Fruit fly (Drosophila melanogaster) whole organism, embryonic: Measurements from ENCODE around the gene pyd.

Experiments
- Aef1 ChIP-seq: fragments of 200-800 bp; sonication (Bioruptor generic); IDR thresholded peaks from 3 replicates; pipeline ENCODE4 v1.3.6; 2022; ENCODE audit warnings: missing biosample characterization, missing genetic modification characterization
- Bdp1 ChIP-seq: fragments of 200-800 bp; sonication (Bioruptor generic); optimal IDR thresholded peaks from 3 replicates; lab custom pipeline; 2016; ENCODE audit warnings: missing biosample characterization, missing genetic modification characterization
- C15 ChIP-seq: fragments of 200-800 bp; sonication (Bioruptor generic); IDR thresholded peaks from 3 replicates; pipeline ENCODE4 v1.3.6; 2022; ENCODE audit warnings: missing biosample characterization, missing genetic modification characterization
- CG10267 ChIP-seq: fragments of 200-800 bp; sonication (Bioruptor generic); optimal IDR thresholded peaks from 2 replicates; lab custom pipeline; 2018; ENCODE audit warnings: missing biosample characterization, mild to moderate bottlenecking, missing genetic modification characterization, moderate library complexity
- CG10321 ChIP-seq: fragments of 200-800 bp; sonication (Bioruptor generic); IDR thresholded peaks from 2 replicates; pipeline ENCODE4 v1.3.6; 2022; ENCODE audit warnings: missing biosample characterization, missing genetic modification characterization
- CG10543 ChIP-seq: fragments of 200-800 bp; sonication (Bioruptor generic); optimal IDR thresholded peaks from 3 replicates; lab custom pipeline; 2017; ENCODE audit warnings: missing biosample characterization, mild to moderate bottlenecking, missing genetic modification characterization, moderate library complexity
- CG11695 ChIP-seq: fragments of 200-800 bp; sonication (Bioruptor generic); IDR thresholded peaks from 3 replicates; pipeline ENCODE4 v1.3.6; 2022; ENCODE audit warnings: missing biosample characterization, missing genetic modification characterization
- CG12299 ChIP-seq: fragments of 200-800 bp; sonication (Bioruptor generic); optimal IDR thresholded peaks from 2 replicates; lab custom pipeline; 2018; ENCODE audit warnings: missing biosample characterization, mild to moderate bottlenecking, missing genetic modification characterization
- CG12769 ChIP-seq: fragments of 200-800 bp; sonication (Bioruptor generic); optimal IDR thresholded peaks from 2 replicates; lab custom pipeline; 2019; ENCODE audit warnings: missing biosample characterization, mild to moderate bottlenecking, missing genetic modification characterization, moderate library complexity
- CG13624 ChIP-seq: fragments of 200-800 bp; sonication (Bioruptor generic); optimal IDR thresholded peaks from 2 replicates; lab custom pipeline; 2016; ENCODE audit warnings: missing biosample characterization, missing genetic modification characterization
- CG15073 ChIP-seq: fragments of 200-800 bp; sonication (Bioruptor generic); optimal IDR thresholded peaks from 2 replicates; lab custom pipeline; 2016; ENCODE audit warnings: missing biosample characterization, missing genetic modification characterization
- CG15696 ChIP-seq: fragments of 200-800 bp; sonication (Bioruptor generic); optimal IDR thresholded peaks from 2 replicates; lab custom pipeline; 2019; ENCODE audit warnings: missing biosample characterization, mild to moderate bottlenecking, missing genetic modification characterization, moderate library complexity
- CG16815 ChIP-seq: fragments of 200-800 bp; sonication (Bioruptor generic); optimal IDR thresholded peaks from 3 replicates; lab custom pipeline; 2017; ENCODE audit warnings: missing biosample characterization, mild to moderate bottlenecking, missing genetic modification characterization
- CG17612 ChIP-seq: fragments of 200-800 bp; sonication (Bioruptor generic); IDR thresholded peaks from 2 replicates; pipeline ENCODE4 v1.3.6; 2022; ENCODE audit warnings: missing biosample characterization, missing genetic modification characterization
- CG18599 ChIP-seq: fragments of 200-800 bp; sonication (Bioruptor generic); optimal IDR thresholded peaks from 3 replicates; lab custom pipeline; 2017; ENCODE audit warnings: missing biosample characterization, missing genetic modification characterization, mild to moderate bottlenecking, moderate library complexity, missing genetic modification reagents
- CG30020 ChIP-seq: fragments of 200-800 bp; optimal IDR thresholded peaks from 2 replicates; lab custom pipeline; 2019; ENCODE audit warnings: missing biosample characterization, mild to moderate bottlenecking, missing genetic modification characterization, moderate library complexity
- CG30403 ChIP-seq: fragments of 200-800 bp; sonication (Bioruptor generic); optimal IDR thresholded peaks from 3 replicates; lab custom pipeline; 2016; ENCODE audit warnings: missing biosample characterization, missing genetic modification characterization
- CG4707 ChIP-seq: fragments of 200-800 bp; sonication (Bioruptor generic); optimal IDR thresholded peaks from 2 replicates; lab custom pipeline; 2018; ENCODE audit warnings: missing biosample characterization, mild to moderate bottlenecking, missing genetic modification characterization, moderate library complexity
- CG7357 ChIP-seq: fragments of 200-800 bp; sonication (Bioruptor generic); IDR thresholded peaks from 3 replicates; pipeline ENCODE4 v1.3.6; 2022; ENCODE audit warnings: missing biosample characterization, missing genetic modification characterization
- CG7839 ChIP-seq: fragments of 200-800 bp; sonication (Bioruptor generic); optimal IDR thresholded peaks from 3 replicates; lab custom pipeline; 2018; ENCODE audit warnings: missing biosample characterization, mild to moderate bottlenecking, missing genetic modification characterization, moderate library complexity
- CG7963 ChIP-seq: fragments of 200-800 bp; sonication (Bioruptor generic); IDR thresholded peaks from 3 replicates; pipeline ENCODE4 v1.3.6; 2022; ENCODE audit warnings: missing biosample characterization, missing genetic modification characterization; ENCODE audit not compliant: partially characterized antibody
- CG8290 ChIP-seq, 3 experiments: fragments of 200-800 bp; sonication (Bioruptor generic); optimal IDR thresholded peaks; 2 replicates each; lab custom pipeline; 2016 to 2019; ENCODE audit warnings: missing biosample characterization in 3 of 3, missing genetic modification characterization in 3 of 3, mild to moderate bottlenecking in 2 of 3, moderate library complexity in 1 of 3
- CG8765 ChIP-seq: fragments of 200-800 bp; sonication (Bioruptor generic); IDR thresholded peaks from 2 replicates; pipeline ENCODE4 v1.3.6; 2022; ENCODE audit warnings: missing biosample characterization, missing genetic modification characterization
- CG9215 ChIP-seq: fragments of 200-800 bp; sonication (Bioruptor generic); IDR thresholded peaks from 2 replicates; pipeline ENCODE4 v1.3.6; 2022; ENCODE audit warnings: missing biosample characterization, missing genetic modification characterization
- CrebB ChIP-seq: fragments of 200-800 bp; sonication (Bioruptor generic); optimal IDR thresholded peaks from 3 replicates; lab custom pipeline; 2018; ENCODE audit warnings: missing biosample characterization, mild to moderate bottlenecking, missing genetic modification characterization
- Doc3 ChIP-seq: fragments of 200-800 bp; sonication (Bioruptor generic); IDR thresholded peaks from 3 replicates; pipeline ENCODE4 v1.3.6; 2022; ENCODE audit warnings: missing biosample characterization, missing genetic modification characterization; ENCODE audit not compliant: partially characterized antibody
- E2f2 ChIP-seq: fragments of 200-800 bp; sonication (Bioruptor generic); IDR thresholded peaks from 2 replicates; pipeline ENCODE4 v1.3.6; 2022; ENCODE audit warnings: missing biosample characterization, missing genetic modification characterization
- Fer3 ChIP-seq: fragments of 200-800 bp; sonication (Bioruptor generic); optimal IDR thresholded peaks from 2 replicates; lab custom pipeline; 2018; ENCODE audit warnings: missing biosample characterization, mild to moderate bottlenecking, missing genetic modification characterization, moderate library complexity
- MBD-R2 ChIP-seq: fragments of 200-800 bp; sonication (Bioruptor generic); IDR thresholded peaks from 2 replicates; pipeline ENCODE4 v1.3.6; 2022; ENCODE audit warnings: missing biosample characterization, missing genetic modification characterization
- Med ChIP-seq: fragments of 200-800 bp; sonication (Bioruptor generic); peaks from one replicate; lab custom pipeline; 2016; ENCODE audit warnings: missing biosample characterization, missing genetic modification characterization, mild to moderate bottlenecking, inconsistent platforms, moderate library complexity
- Mrtf ChIP-seq: fragments of 200-800 bp; sonication (Bioruptor generic); IDR thresholded peaks from 3 replicates; pipeline ENCODE4 v1.3.6; 2022; ENCODE audit warnings: missing biosample characterization, missing genetic modification characterization
- NFAT ChIP-seq: fragments of 200-800 bp; sonication (Bioruptor generic); IDR thresholded peaks from 2 replicates; pipeline ENCODE4 v1.3.6; 2022; ENCODE audit warnings: missing biosample characterization, missing genetic modification characterization
- Nf-YB ChIP-seq: fragments of 200-800 bp; sonication (Bioruptor generic); optimal IDR thresholded peaks from 3 replicates; lab custom pipeline; 2019; ENCODE audit warnings: missing biosample characterization, mild to moderate bottlenecking, missing genetic modification characterization, moderate library complexity
- Pdp1 ChIP-seq, 2 experiments: fragments of 200-800 bp; sonication (Bioruptor generic); optimal IDR thresholded peaks; 3 replicates each; lab custom pipeline; 2016; ENCODE audit warnings: missing biosample characterization in 2 of 2, missing genetic modification characterization in 2 of 2, mild to moderate bottlenecking in 1 of 2, moderate library complexity in 1 of 2
- Rfx ChIP-seq: fragments of 200-800 bp; sonication (Bioruptor generic); IDR thresholded peaks from 2 replicates; pipeline ENCODE4 v1.3.6; 2022; ENCODE audit warnings: missing biosample characterization, missing genetic modification characterization
- Xrp1 ChIP-seq: fragments of 200-800 bp; sonication (Bioruptor generic); IDR thresholded peaks from 2 replicates; pipeline ENCODE4 v1.3.6; 2022; ENCODE audit warnings: missing biosample characterization, missing genetic modification characterization
- ash1 ChIP-seq: fragments of 200-800 bp; sonication (Bioruptor generic); optimal IDR thresholded peaks from 2 replicates; lab custom pipeline; 2018; ENCODE audit warnings: missing biosample characterization, mild to moderate bottlenecking, missing genetic modification characterization
- dan ChIP-seq: fragments of 200-800 bp; sonication (Bioruptor generic); IDR thresholded peaks from 2 replicates; pipeline ENCODE4 v1.3.6; 2022; ENCODE audit warnings: missing biosample characterization, missing genetic modification characterization
- dm ChIP-seq: fragments of 200-800 bp; sonication (Bioruptor generic); optimal IDR thresholded peaks from 3 replicates; lab custom pipeline; 2016; ENCODE audit warnings: missing biosample characterization, missing genetic modification characterization
- eve ChIP-seq, 2 experiments: fragments of >200 bp; optimal IDR thresholded peaks; 2 replicates each; lab custom pipeline; 2017; ENCODE audit warnings: missing biosample characterization in 2 of 2, missing genetic modification characterization in 2 of 2
- inv ChIP-seq: fragments of 200-800 bp; sonication (Bioruptor generic); IDR thresholded peaks from 2 replicates; pipeline ENCODE4 v1.3.6; 2022; ENCODE audit warnings: missing biosample characterization, missing genetic modification characterization; ENCODE audit not compliant: partially characterized antibody
- oc ChIP-seq: fragments of 200-800 bp; sonication (Bioruptor generic); optimal IDR thresholded peaks from 2 replicates; lab custom pipeline; 2018; ENCODE audit warnings: missing biosample characterization, mild to moderate bottlenecking, missing genetic modification characterization, moderate library complexity
- prd ChIP-seq, 3 experiments: fragments of >200 bp in 2 of 3; fragments of 200-800 bp in 1 of 3; sonication (Bioruptor generic) in 1 of 3; optimal IDR thresholded peaks in 2 of 3; IDR thresholded peaks in 1 of 3; 2 replicates in 2 of 3; 3 replicates in 1 of 3; pipeline versions ENCODE4 v1.3.6 to Lab custom; 2017 to 2022; ENCODE audit warnings: missing biosample characterization in 1 of 3, missing genetic modification characterization in 1 of 3
- pros ChIP-seq: fragments of 200-800 bp; sonication (Bioruptor generic); optimal IDR thresholded peaks from 3 replicates; lab custom pipeline; 2019; ENCODE audit warnings: missing biosample characterization, mild to moderate bottlenecking, missing genetic modification characterization, moderate library complexity
- rib ChIP-seq: fragments of 200-800 bp; sonication (Bioruptor generic); IDR thresholded peaks from 2 replicates; pipeline ENCODE4 v1.3.6; 2022; ENCODE audit warnings: missing biosample characterization, missing genetic modification characterization
- stc ChIP-seq: fragments of 200-800 bp; sonication (Bioruptor generic); IDR thresholded peaks from 2 replicates; pipeline ENCODE4 v1.3.6; 2022; ENCODE audit warnings: missing biosample characterization, missing genetic modification characterization
- sug ChIP-seq: fragments of 200-800 bp; optimal IDR thresholded peaks from 2 replicates; lab custom pipeline; 2019; ENCODE audit warnings: missing biosample characterization, mild to moderate bottlenecking, missing genetic modification characterization, moderate library complexity
- z ChIP-seq: fragments of 200-800 bp; sonication (Bioruptor generic); IDR thresholded peaks from 3 replicates; pipeline ENCODE4 v1.3.6; 2022; ENCODE audit warnings: missing biosample characterization, missing genetic modification characterization
- zf30C ChIP-seq: fragments of 200-800 bp; sonication (Bioruptor generic); optimal IDR thresholded peaks from 3 replicates; lab custom pipeline; 2018; ENCODE audit warnings: missing biosample characterization, mild to moderate bottlenecking, missing genetic modification characterization
- zfh2 ChIP-seq: fragments of 200-800 bp; sonication (Bioruptor generic); optimal IDR thresholded peaks from 2 replicates; lab custom pipeline; 2016; ENCODE audit warnings: missing biosample characterization, missing genetic modification characterization

Gene pyd

dm6 chr3R:8963756-8964342 lies 32.2 kb upstream of the pyd start (continued):
- TF ChIP-seq Fer3 (tag; lab: Kevin White, UChicago) = no peak
- no peak for TF ChIP-seq Aef1 (GFP tag; lab: Robert Waterston, UW)
- TF ChIP-seq CG12769 (tag; lab: Kevin White, UChicago) = no peak
- no peak for TF ChIP-seq CG30020 (tag; lab: Kevin White, UChicago)
- peak; percentile 19 for TF ChIP-seq CG4707 (GFP tag; lab: Kevin White, UChicago)
- no peak for TF ChIP-seq CG17612 (GFP tag; lab: Robert Waterston, UW)
- no peak for TF ChIP-seq zf30C (GFP tag; lab: Kevin White, UChicago)
- TF ChIP-seq z = no peak
- TF ChIP-seq CG13624 (GFP tag; lab: Kevin White, UChicago) = no peak
- peak; percentile 5 for TF ChIP-seq CG30403
- no peak for TF ChIP-seq CG11695
- peak; percentile 62 for TF ChIP-seq stc
- no peak for TF ChIP-seq CrebB (tag; lab: Kevin White, UChicago)
- TF ChIP-seq oc (tag; lab: Kevin White, UChicago) = peak; percentile 64
- TF ChIP-seq C15 (GFP tag; lab: Robert Waterston, UW) = no peak
- TF ChIP-seq CG18599 (GFP tag; lab: Kevin White, UChicago) = no peak
- TF ChIP-seq prd (optimal IDR thresholded peaks at IDR 0.05; lab: Kevin White, UChicago) = no peak
- peak; percentile 55; the same call in 2 of the 3 replicates for TF ChIP-seq prd (GFP tag; IDR thresholded peaks at IDR 0.05; lab: Robert Waterston, UW)
- TF ChIP-seq dm = no peak
- no peak for TF ChIP-seq E2f2 (GFP tag; lab: Robert Waterston, UW)
- no peak for TF ChIP-seq CG16815 (GFP tag; lab: Kevin White, UChicago)
- TF ChIP-seq CG12299 = no peak
- TF ChIP-seq Xrp1 = peak; percentile 62
- TF ChIP-seq CG7357 (GFP tag; lab: Robert Waterston, UW) = no peak
- no peak for TF ChIP-seq CG7963
- TF ChIP-seq CG15696 = no peak
- no peak for TF ChIP-seq Rfx
- TF ChIP-seq CG10543 = no peak
- TF ChIP-seq rib (GFP tag; lab: Robert Waterston, UW) = no peak
- no peak for TF ChIP-seq Nf-YB
- no peak for TF ChIP-seq CG9215 (GFP tag; lab: Robert Waterston, UW)
- TF ChIP-seq CG7839 (tag; lab: Kevin White, UChicago) = peak; percentile 48
- no peak for TF ChIP-seq Mrtf (GFP tag; lab: Robert Waterston, UW)
- TF ChIP-seq eve (GFP tag; optimal IDR thresholded peaks at IDR 0.05; lab: Kevin White, UChicago) = peak in 1 of 2 experiments; percentile 11
- TF ChIP-seq pros (GFP tag; lab: Kevin White, UChicago) = no peak
- no peak for TF ChIP-seq CG8290 (GFP tag; optimal IDR thresholded peaks at IDR 0.05; lab: Kevin White, UChicago)
- no peak for TF ChIP-seq CG8290 (tag; optimal IDR thresholded peaks at IDR 0.05; lab: Kevin White, UChicago)
- no peak for TF ChIP-seq Med (GFP tag; lab: Kevin White, UChicago)
- no peak for TF ChIP-seq CG8765 (GFP tag; lab: Robert Waterston, UW)
- TF ChIP-seq inv (GFP tag; lab: Robert Waterston, UW) = no peak
- no peak for TF ChIP-seq CG15073 (GFP tag; lab: Kevin White, UChicago)
- TF ChIP-seq zfh2 = no peak
- TF ChIP-seq NFAT (GFP tag; lab: Robert Waterston, UW) = no peak
- TF ChIP-seq Bdp1 (GFP tag; lab: Kevin White, UChicago) = no peak
- TF ChIP-seq sug (tag; lab: Kevin White, UChicago) = no peak
- TF ChIP-seq MBD-R2 (GFP tag; lab: Robert Waterston, UW) = no peak
- no peak for TF ChIP-seq Pdp1 (GFP tag; optimal IDR thresholded peaks at IDR 0.05; lab: Kevin White, UChicago)
- no peak for TF ChIP-seq dan (GFP tag; lab: Robert Waterston, UW)
- TF ChIP-seq Doc3 (GFP tag; lab: Robert Waterston, UW) = no peak
- no peak for TF ChIP-seq ash1
- peak; percentile 17 for TF ChIP-seq CG10267 (tag; lab: Kevin White, UChicago)
- no peak for TF ChIP-seq CG10321
